Fruit fly (Drosophila melanogaster) whole organism, adult: ENCODE results near the gene CG11741.

Experiments used
- CG11617 ChIP-seq: fragments of 200-800 bp; sonication (Bioruptor generic); optimal IDR thresholded peaks from 2 replicates; lab custom pipeline; 2017; ENCODE audit warnings: mild to moderate bottlenecking, missing biosample characterization, missing genetic modification reagents, missing genetic modification characterization
- CG12768 ChIP-seq: fragments of 200-800 bp; sonication (Bioruptor generic); optimal IDR thresholded peaks from 2 replicates; lab custom pipeline; 2017; ENCODE audit warnings: missing biosample characterization, missing genetic modification characterization, mild to moderate bottlenecking, moderate library complexity, missing genetic modification reagents
- CG14711 ChIP-seq: fragments of 200-800 bp; sonication (Bioruptor generic); optimal IDR thresholded peaks from 2 replicates; lab custom pipeline; 2018; ENCODE audit warnings: missing biosample characterization, mild to moderate bottlenecking, missing genetic modification characterization, moderate library complexity
- CG1620 ChIP-seq: fragments of 200-800 bp; sonication (Bioruptor generic); optimal IDR thresholded peaks from 2 replicates; lab custom pipeline; 2016; ENCODE audit warnings: missing biosample characterization, missing genetic modification characterization
- CG33017 ChIP-seq: fragments of 200-800 bp; sonication (Bioruptor generic); optimal IDR thresholded peaks from 2 replicates; lab custom pipeline; 2018; ENCODE audit warnings: missing biosample characterization, mild to moderate bottlenecking, missing genetic modification characterization, moderate library complexity
- CG5204 ChIP-seq: fragments of 200-800 bp; sonication (Bioruptor generic); optimal IDR thresholded peaks from 2 replicates; lab custom pipeline; 2016; ENCODE audit warnings: missing biosample characterization, missing genetic modification characterization
- CG7045 ChIP-seq: fragments of 200-800 bp; sonication (Bioruptor generic); optimal IDR thresholded peaks from 2 replicates; lab custom pipeline; 2017; ENCODE audit warnings: missing biosample characterization, mild to moderate bottlenecking, missing genetic modification characterization
- CG7101 ChIP-seq: fragments of 200-800 bp; sonication (Bioruptor generic); optimal IDR thresholded peaks from 2 replicates; lab custom pipeline; 2018; ENCODE audit warnings: missing biosample characterization, mild to moderate bottlenecking, missing genetic modification characterization, moderate library complexity
- Clk ChIP-seq: fragments of 200-800 bp; sonication (Bioruptor generic); optimal IDR thresholded peaks from 2 replicates; lab custom pipeline; 2017; ENCODE audit warnings: missing biosample characterization, missing genetic modification characterization
- Crg-1 ChIP-seq: fragments of 200-800 bp; sonication (Bioruptor generic); optimal IDR thresholded peaks from 2 replicates; lab custom pipeline; 2016; ENCODE audit warnings: missing biosample characterization, missing genetic modification characterization
- Hr96 ChIP-seq: fragments of 200-800 bp; sonication (Bioruptor generic); optimal IDR thresholded peaks from 2 replicates; lab custom pipeline; 2016; ENCODE audit warnings: missing biosample characterization, missing genetic modification characterization
- Mnt ChIP-seq: fragments of 200-800 bp; sonication (Bioruptor generic); optimal IDR thresholded peaks from 2 replicates; lab custom pipeline; 2016; ENCODE audit warnings: missing biosample characterization, mild to moderate bottlenecking, missing genetic modification characterization
- bab1 ChIP-seq: fragments of 200-800 bp; sonication (Bioruptor generic); optimal IDR thresholded peaks from 3 replicates; lab custom pipeline; 2019; ENCODE audit warnings: missing biosample characterization, mild to moderate bottlenecking, missing genetic modification characterization, moderate library complexity
- cic ChIP-seq: fragments of 200-800 bp; sonication (Bioruptor generic); optimal IDR thresholded peaks from 2 replicates; lab custom pipeline; 2017; ENCODE audit warnings: missing biosample characterization, mild to moderate bottlenecking, missing genetic modification characterization, moderate library complexity
- cnc ChIP-seq, 2 experiments: fragments of >200 bp; optimal IDR thresholded peaks; 2 replicates each; lab custom pipeline; 2017
- kay ChIP-seq: fragments of 200-800 bp; sonication (Bioruptor generic); peaks from one replicate; lab custom pipeline; 2016; ENCODE audit warnings: missing biosample characterization, missing genetic modification characterization, borderline replicate concordance
- ovo ChIP-seq: fragments of 200-800 bp; sonication (Bioruptor generic); optimal IDR thresholded peaks from 2 replicates; lab custom pipeline; 2016; ENCODE audit warnings: missing biosample characterization, missing genetic modification characterization
- pad ChIP-seq: fragments of 200-800 bp; sonication (Bioruptor generic); optimal IDR thresholded peaks from 3 replicates; lab custom pipeline; 2017; ENCODE audit warnings: missing biosample characterization, missing genetic modification characterization, mild to moderate bottlenecking, moderate library complexity, missing genetic modification reagents
- tj ChIP-seq: fragments of 200-800 bp; sonication (Bioruptor generic); optimal IDR thresholded peaks from 3 replicates; lab custom pipeline; 2017; ENCODE audit warnings: missing biosample characterization, mild to moderate bottlenecking, missing genetic modification characterization, moderate library complexity
- toe ChIP-seq: fragments of 200-800 bp; sonication (Bioruptor generic); optimal IDR thresholded peaks from 2 replicates; lab custom pipeline; 2016; ENCODE audit warnings: missing biosample characterization, missing genetic modification characterization

CG11741 gene

DNA sequence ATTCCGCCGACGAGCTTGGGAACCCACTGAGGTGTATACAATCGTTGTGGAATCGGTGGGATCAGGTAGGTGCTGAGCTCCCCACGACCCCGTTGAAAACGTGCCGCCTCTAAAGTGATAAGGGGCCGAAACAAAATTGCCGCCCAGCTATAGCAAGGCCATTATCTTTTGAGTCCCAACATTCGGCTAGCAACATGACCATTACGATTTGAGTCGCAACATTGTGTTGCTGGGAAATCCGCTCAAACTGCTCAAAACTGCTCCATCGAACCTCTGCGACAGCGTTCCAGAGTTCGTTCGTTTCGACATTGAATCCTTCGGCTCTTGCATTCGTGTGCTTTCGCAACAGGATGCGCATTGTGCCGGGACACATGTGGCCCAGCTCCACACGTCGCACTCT, at the start of gene CG11741:
Gene CG11741 (minus strand): TSS at position 16 of the 400 bp plus-strand sequence.
- TF ChIP-seq CG5204 (GFP tag; lab: Kevin White, UChicago) (no peak), CG7101 (no peak), pad (GFP tag; lab: Kevin White, UChicago) (no peak), CG11617 (no peak), kay (GFP tag; lab: Kevin White, UChicago) (no peak), ovo (GFP tag; lab: Kevin White, UChicago) (no peak), Hr96 (GFP tag; lab: Kevin White, UChicago) (no peak), cic (GFP tag; lab: Kevin White, UChicago) (no peak), Crg-1 (GFP tag; lab: Kevin White, UChicago) (no peak), CG14711 (no peak), CG33017 (tag; lab: Kevin White, UChicago) (no peak), bab1 (GFP tag; lab: Kevin White, UChicago) (no peak), tj (no peak), CG1620 (GFP tag; lab: Kevin White, UChicago) (no peak)

DNA sequence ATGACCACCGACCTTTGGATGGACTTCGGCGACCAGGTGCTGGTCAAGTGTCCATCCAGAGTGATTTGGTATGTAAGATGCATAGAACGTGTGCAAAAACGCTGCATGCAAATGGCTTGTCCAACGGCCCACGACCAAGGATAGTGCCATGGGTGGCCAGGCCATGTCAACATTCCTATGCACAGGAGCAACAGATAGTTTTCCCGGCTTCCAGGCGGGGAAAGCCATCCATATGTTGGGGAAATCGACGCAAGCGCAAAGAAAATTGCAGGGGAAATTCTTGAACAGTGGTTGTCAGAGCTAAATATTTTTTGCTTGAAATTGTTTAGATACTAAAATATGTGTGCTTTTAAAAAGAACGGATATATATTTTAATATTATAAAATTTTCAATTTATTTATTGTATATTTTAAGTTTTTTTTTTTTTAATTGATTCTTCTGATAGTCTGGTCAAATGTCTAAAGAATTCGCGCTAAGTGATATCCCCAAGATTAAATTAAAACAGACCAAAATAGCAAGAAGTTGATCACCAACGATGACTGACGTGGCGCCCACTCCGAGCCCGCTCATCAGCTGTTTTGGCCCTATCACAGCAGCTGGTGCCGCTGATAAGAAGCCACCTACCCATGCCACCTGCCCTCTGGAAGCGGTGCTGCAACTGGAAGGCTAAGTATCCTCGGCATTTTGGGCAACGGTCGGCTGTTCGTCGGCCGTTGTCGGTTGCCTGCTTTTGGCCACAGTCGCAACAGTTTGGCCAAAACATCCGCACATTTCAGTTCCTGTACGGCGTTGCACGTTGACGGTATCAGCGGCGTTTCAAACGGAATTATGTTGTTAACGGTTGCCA, 49.0 kb upstream of the CG11741 start, which contains the start of gene 5-HT2B:
Gene 5-HT2B (plus strand): TSS at position 797 of the 847 bp plus-strand sequence.
- TF ChIP-seq CG7045 (GFP tag; lab: Kevin White, UChicago) (peak; percentile 70), kay (GFP tag; lab: Kevin White, UChicago) (no peak), pad (GFP tag; lab: Kevin White, UChicago) (peak; percentile 91), CG11617 (peak; percentile 18), CG5204 (GFP tag; lab: Kevin White, UChicago) (peak; percentile 19), CG14711 (peak; percentile 16), CG7101 (peak; percentile 10), CG12768 (peak; percentile 45), tj (no peak), toe (GFP tag; lab: Kevin White, UChicago) (no peak), cnc (optimal IDR thresholded peaks at IDR 0.05; lab: Kevin White, UChicago) (no peak), Clk (GFP tag; lab: Kevin White, UChicago) (no peak), CG33017 (tag; lab: Kevin White, UChicago) (peak; percentile 49)

DNA sequence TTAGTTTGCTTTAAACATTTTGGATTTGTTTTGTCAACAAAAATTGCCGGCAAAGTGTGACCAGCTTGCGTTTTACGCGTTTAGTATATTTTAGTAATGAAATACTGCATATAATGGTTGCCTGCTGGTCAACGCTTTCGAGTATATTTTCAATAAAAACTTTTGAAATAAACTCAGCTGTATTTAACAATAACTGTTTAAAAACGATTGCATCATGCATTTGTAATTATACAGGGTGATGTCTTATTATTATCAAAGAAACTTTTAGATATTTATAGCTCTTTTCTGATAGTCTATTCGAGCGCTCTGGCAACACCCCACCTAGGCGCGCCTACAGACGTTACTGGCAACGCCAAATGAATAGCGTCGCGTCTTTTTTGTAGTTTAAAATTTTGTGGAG, 35.1 kb upstream of the CG11741 start, which contains the start of gene Cenp-C:
Gene Cenp-C (plus strand): TSS at position 332 of the 400 bp plus-strand sequence.
- TF ChIP-seq CG14711 (peak; percentile 46), tj (peak; percentile 29), cic (GFP tag; lab: Kevin White, UChicago) (no peak), toe (GFP tag; lab: Kevin White, UChicago) (peak; percentile 59), bab1 (GFP tag; lab: Kevin White, UChicago) (peak; percentile 20), Hr96 (GFP tag; lab: Kevin White, UChicago) (peak; percentile 10), kay (GFP tag; lab: Kevin White, UChicago) (peak; percentile 7), Crg-1 (GFP tag; lab: Kevin White, UChicago) (peak; percentile 32), CG7101 (peak; percentile 29), pad (GFP tag; lab: Kevin White, UChicago) (no peak), CG11617 (no peak)

DNA sequence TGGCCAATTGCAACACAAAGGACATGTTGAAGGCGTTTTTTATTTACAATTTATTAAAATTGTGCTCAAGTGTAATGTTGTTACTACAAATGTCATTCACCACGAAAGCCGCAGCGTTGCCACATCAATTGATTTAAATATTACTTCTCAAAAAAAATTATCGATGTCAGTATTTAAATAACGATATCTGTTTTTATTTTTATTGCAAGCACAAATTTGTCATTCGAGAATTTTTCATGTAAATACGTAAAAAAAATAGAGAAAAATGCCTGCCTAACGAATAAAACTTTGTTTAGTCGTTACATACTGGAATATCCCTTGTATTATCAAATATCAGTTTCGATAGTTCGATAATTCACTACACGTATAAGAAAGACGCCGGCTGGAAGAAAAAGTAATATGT, 33.8 kb upstream of the CG11741 start, which contains the start of the genes mRpS18A and CG31460:
Gene mRpS18A (minus strand): TSS at position 110 of the 403 bp plus-strand sequence.
Gene CG31460 (plus strand): TSS at position 190 of the 403 bp plus-strand sequence.
- TF ChIP-seq Clk (GFP tag; lab: Kevin White, UChicago) (no peak), Hr96 (GFP tag; lab: Kevin White, UChicago) (no peak), bab1 (GFP tag; lab: Kevin White, UChicago) (peak; percentile 40), toe (GFP tag; lab: Kevin White, UChicago) (peak; percentile 60), CG11617 (no peak), CG12768 (peak; percentile 5), CG7101 (peak; percentile 20), Crg-1 (GFP tag; lab: Kevin White, UChicago) (no peak), CG7045 (GFP tag; lab: Kevin White, UChicago) (no peak), kay (GFP tag; lab: Kevin White, UChicago) (no peak), CG1620 (GFP tag; lab: Kevin White, UChicago) (no peak), ovo (GFP tag; lab: Kevin White, UChicago) (no peak), CG14711 (peak; percentile 21), Mnt (GFP tag; lab: Kevin White, UChicago) (no peak)

DNA sequence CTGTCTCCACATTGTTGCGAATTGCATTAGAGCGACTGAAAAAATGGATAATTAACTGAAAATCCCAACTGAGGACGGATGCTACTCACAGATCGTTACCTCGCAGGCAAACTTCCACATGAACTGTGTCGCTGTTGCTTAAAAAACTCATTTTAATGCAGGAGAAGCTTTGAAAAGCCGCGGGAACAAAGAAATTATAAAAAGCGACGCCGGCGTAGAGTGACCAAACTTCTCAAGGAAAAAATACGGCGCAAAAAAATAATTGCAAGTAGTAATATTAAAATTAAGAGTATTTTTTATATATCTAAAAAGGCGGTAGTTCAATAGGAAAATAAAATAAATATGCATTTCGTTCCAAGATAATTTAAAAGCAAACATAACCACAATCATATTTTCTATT, 32.8 kb upstream of the CG11741 start, which contains the start of gene pch2:
Gene pch2 (minus strand): TSS at position 243 of the 400 bp plus-strand sequence.
- TF ChIP-seq bab1 (GFP tag; lab: Kevin White, UChicago) (no peak), CG14711 (no peak), kay (GFP tag; lab: Kevin White, UChicago) (no peak), cic (GFP tag; lab: Kevin White, UChicago) (no peak), CG5204 (GFP tag; lab: Kevin White, UChicago) (no peak), CG33017 (tag; lab: Kevin White, UChicago) (no peak), tj (no peak)

DNA sequence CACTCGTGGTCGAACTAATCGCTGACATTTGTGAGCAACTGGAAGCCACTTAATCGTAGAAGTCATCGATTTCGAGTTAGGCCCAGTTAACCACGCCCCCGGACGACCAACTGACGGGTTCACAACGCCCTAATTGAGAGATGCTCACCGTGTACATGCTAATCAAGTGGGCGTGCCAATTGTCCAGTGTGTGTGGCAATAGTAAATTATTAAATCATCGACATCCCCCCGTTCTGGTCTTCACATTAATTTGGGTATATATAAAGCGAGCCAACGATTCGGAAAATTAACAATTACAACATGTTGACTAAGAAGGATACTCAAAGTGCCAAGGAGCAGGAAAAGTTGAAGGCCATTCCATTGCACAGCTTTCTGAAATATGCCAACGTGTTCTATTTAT, 23.6 kb upstream of the CG11741 start, which contains the start of gene Or85d:
Gene Or85d (plus strand): TSS at position 301 of the 400 bp plus-strand sequence.
- TF ChIP-seq Hr96 (GFP tag; lab: Kevin White, UChicago) (no peak), tj (no peak), Mnt (GFP tag; lab: Kevin White, UChicago) (no peak), CG7101 (no peak), CG7045 (GFP tag; lab: Kevin White, UChicago) (no peak), Crg-1 (GFP tag; lab: Kevin White, UChicago) (no peak), toe (GFP tag; lab: Kevin White, UChicago) (no peak), CG12768 (no peak), Clk (GFP tag; lab: Kevin White, UChicago) (no peak), CG33017 (tag; lab: Kevin White, UChicago) (no peak), CG1620 (GFP tag; lab: Kevin White, UChicago) (no peak), kay (GFP tag; lab: Kevin White, UChicago) (no peak), cnc (optimal IDR thresholded peaks at IDR 0.05; lab: Kevin White, UChicago) (no peak), cic (GFP tag; lab: Kevin White, UChicago) (no peak), pad (GFP tag; lab: Kevin White, UChicago) (no peak)
